Fruit fly (Drosophila melanogaster) whole organism, embryonic: ENCODE measurements around the gene CG16956.

Source experiments
- Atf6 ChIP-seq: fragments of 200-800 bp; sonication (Bioruptor generic); IDR thresholded peaks from 2 replicates; pipeline ENCODE4 v1.3.6; 2022; ENCODE audit warnings: missing biosample characterization, missing genetic modification characterization
- CG12299 ChIP-seq: fragments of 200-800 bp; sonication (Bioruptor generic); optimal IDR thresholded peaks from 2 replicates; lab custom pipeline; 2018; ENCODE audit warnings: missing biosample characterization, mild to moderate bottlenecking, missing genetic modification characterization
- CG12942 ChIP-seq: fragments of 200-800 bp; sonication (Bioruptor generic); optimal IDR thresholded peaks from 3 replicates; lab custom pipeline; 2016; ENCODE audit warnings: missing biosample characterization, missing genetic modification characterization
- CG13296 ChIP-seq: fragments of 200-800 bp; sonication (Bioruptor generic); optimal IDR thresholded peaks from 3 replicates; lab custom pipeline; 2018; ENCODE audit warnings: missing biosample characterization, mild to moderate bottlenecking, missing genetic modification characterization
- CG14014 ChIP-seq: fragments of 200-800 bp; sonication (Bioruptor generic); IDR thresholded peaks from 2 replicates; pipeline ENCODE4 v1.3.6; 2022; ENCODE audit warnings: missing biosample characterization, missing genetic modification characterization
- CG14860 ChIP-seq: fragments of 200-800 bp; sonication (Bioruptor generic); IDR thresholded peaks from 3 replicates; pipeline ENCODE4 v1.3.6; 2022; ENCODE audit warnings: missing biosample characterization, missing genetic modification characterization; ENCODE audit not compliant: partially characterized antibody
- CG15479 ChIP-seq: fragments of 200-800 bp; sonication (Bioruptor generic); optimal IDR thresholded peaks from 3 replicates; lab custom pipeline; 2019; ENCODE audit warnings: missing biosample characterization, mild to moderate bottlenecking, missing genetic modification characterization, moderate library complexity
- CG16779 ChIP-seq: fragments of 200-800 bp; sonication (Bioruptor generic); IDR thresholded peaks from 2 replicates; pipeline ENCODE4 v1.3.6; 2022; ENCODE audit warnings: missing biosample characterization, missing genetic modification characterization
- CG17568 ChIP-seq: fragments of 200-800 bp; sonication (Bioruptor generic); optimal IDR thresholded peaks from 2 replicates; lab custom pipeline; 2018; ENCODE audit warnings: missing biosample characterization, mild to moderate bottlenecking, missing genetic modification characterization, moderate library complexity
- CG3163 ChIP-seq: fragments of 200-800 bp; sonication (Bioruptor generic); optimal IDR thresholded peaks from 3 replicates; lab custom pipeline; 2016; ENCODE audit warnings: missing biosample characterization, missing genetic modification characterization
- CG32767 ChIP-seq: fragments of 200-800 bp; sonication (Bioruptor generic); IDR thresholded peaks from 2 replicates; pipeline ENCODE4 v1.3.6; 2022; ENCODE audit warnings: missing biosample characterization, missing genetic modification characterization
- CG32772 ChIP-seq: fragments of 200-800 bp; sonication (Bioruptor generic); IDR thresholded peaks from 2 replicates; pipeline ENCODE4 v1.3.6; 2022; ENCODE audit warnings: missing biosample characterization, missing genetic modification characterization
- CG33213 ChIP-seq: fragments of 200-800 bp; sonication (Bioruptor generic); optimal IDR thresholded peaks from 3 replicates; lab custom pipeline; 2016; ENCODE audit warnings: missing biosample characterization, missing genetic modification characterization
- CG34224 ChIP-seq: fragments of 200-800 bp; sonication (Bioruptor generic); IDR thresholded peaks from 3 replicates; pipeline ENCODE4 v1.3.6; 2022; ENCODE audit warnings: missing biosample characterization, missing genetic modification characterization; ENCODE audit not compliant: partially characterized antibody
- CG3847 ChIP-seq: fragments of 200-800 bp; sonication (Bioruptor generic); IDR thresholded peaks from 2 replicates; pipeline ENCODE4 v1.3.6; 2022; ENCODE audit warnings: missing biosample characterization, missing genetic modification characterization
- CG4404 ChIP-seq: fragments of 200-800 bp; sonication (Bioruptor generic); IDR thresholded peaks from 2 replicates; pipeline ENCODE4 v1.3.6; 2022; ENCODE audit warnings: missing biosample characterization, missing genetic modification characterization
- CG6175 ChIP-seq: fragments of 200-800 bp; sonication (Bioruptor generic); IDR thresholded peaks from 3 replicates; pipeline ENCODE4 v1.3.6; 2022; ENCODE audit warnings: missing biosample characterization, missing genetic modification characterization
- CG6254 ChIP-seq: fragments of 200-800 bp; sonication (Bioruptor generic); optimal IDR thresholded peaks from 3 replicates; lab custom pipeline; 2017; ENCODE audit warnings: mild to moderate bottlenecking, missing biosample characterization, missing genetic modification reagents, missing genetic modification characterization
- CG6765 ChIP-seq: fragments of 200-800 bp; sonication (Bioruptor generic); optimal IDR thresholded peaks from 3 replicates; lab custom pipeline; 2017; ENCODE audit warnings: missing biosample characterization, mild to moderate bottlenecking, missing genetic modification characterization
- CG7839 ChIP-seq: fragments of 200-800 bp; sonication (Bioruptor generic); optimal IDR thresholded peaks from 3 replicates; lab custom pipeline; 2018; ENCODE audit warnings: missing biosample characterization, mild to moderate bottlenecking, missing genetic modification characterization, moderate library complexity
- CG9932 ChIP-seq: fragments of 200-800 bp; sonication (Bioruptor generic); IDR thresholded peaks from 2 replicates; pipeline ENCODE4 v1.3.6; 2022; ENCODE audit warnings: missing biosample characterization, missing genetic modification characterization
- CkIIα-i1 ChIP-seq: fragments of 200-800 bp; sonication (Bioruptor generic); IDR thresholded peaks from 2 replicates; pipeline ENCODE4 v1.3.6; 2022; ENCODE audit warnings: missing biosample characterization, missing genetic modification characterization
- Doc2 ChIP-seq: fragments of 200-800 bp; sonication (Bioruptor generic); IDR thresholded peaks from 2 replicates; pipeline ENCODE4 v1.3.6; 2022; ENCODE audit warnings: missing biosample characterization, missing genetic modification characterization
- Drgx ChIP-seq: fragments of 200-800 bp; sonication (Bioruptor generic); IDR thresholded peaks from 2 replicates; pipeline ENCODE4 v1.3.6; 2022; ENCODE audit warnings: missing biosample characterization, missing genetic modification characterization
- Ets65A ChIP-seq: fragments of 200-800 bp; sonication (Bioruptor generic); peaks from one replicate; lab custom pipeline; 2016; ENCODE audit warnings: missing biosample characterization, missing genetic modification characterization
- Hr39 ChIP-seq: fragments of >200 bp; optimal IDR thresholded peaks from 2 replicates; lab custom pipeline; 2017
- Lhr ChIP-seq: fragments of 200-800 bp; sonication (Bioruptor generic); optimal IDR thresholded peaks from 3 replicates; lab custom pipeline; 2017; ENCODE audit warnings: mild to moderate bottlenecking, missing biosample characterization, missing genetic modification reagents, missing genetic modification characterization
- Nf-YB ChIP-seq: fragments of 200-800 bp; sonication (Bioruptor generic); optimal IDR thresholded peaks from 3 replicates; lab custom pipeline; 2019; ENCODE audit warnings: missing biosample characterization, mild to moderate bottlenecking, missing genetic modification characterization, moderate library complexity
- Nf-YC ChIP-seq: fragments of 200-800 bp; optimal IDR thresholded peaks from 3 replicates; lab custom pipeline; 2019; ENCODE audit warnings: missing biosample characterization, mild to moderate bottlenecking, missing genetic modification characterization, moderate library complexity
- Ptx1 ChIP-seq: fragments of 200-800 bp; sonication (Bioruptor generic); IDR thresholded peaks from 2 replicates; pipeline ENCODE4 v1.3.6; 2022; ENCODE audit warnings: missing biosample characterization, missing genetic modification characterization
- Trl ChIP-seq, 3 experiments: fragments of >200 bp in 2 of 3; fragments of 200-800 bp in 1 of 3; sonication (Bioruptor generic) in 1 of 3; optimal IDR thresholded peaks; 2 replicates in 1 of 3; 3 replicates in 2 of 3; lab custom pipeline; 2016 to 2017; ENCODE audit warnings: missing biosample characterization in 1 of 3, missing genetic modification characterization in 1 of 3
- ase ChIP-seq: fragments of 200-800 bp; sonication (Bioruptor generic); IDR thresholded peaks from 3 replicates; pipeline ENCODE4 v1.3.6; 2022; ENCODE audit warnings: missing biosample characterization, missing genetic modification characterization
- ash1 ChIP-seq: fragments of 200-800 bp; sonication (Bioruptor generic); optimal IDR thresholded peaks from 2 replicates; lab custom pipeline; 2018; ENCODE audit warnings: missing biosample characterization, mild to moderate bottlenecking, missing genetic modification characterization
- bab2 ChIP-seq: fragments of 200-800 bp; sonication (Bioruptor generic); optimal IDR thresholded peaks from 2 replicates; lab custom pipeline; 2016; ENCODE audit warnings: missing biosample characterization, missing genetic modification characterization
- bsh ChIP-seq, 2 experiments: fragments of 200-800 bp; sonication (Bioruptor generic); optimal IDR thresholded peaks; 2 replicates each; lab custom pipeline; 2017 to 2018; ENCODE audit warnings: mild to moderate bottlenecking in 2 of 2, missing biosample characterization in 2 of 2, missing genetic modification characterization in 2 of 2, moderate library complexity in 1 of 2
- chn ChIP-seq: fragments of 200-800 bp; sonication (Bioruptor generic); optimal IDR thresholded peaks from 2 replicates; lab custom pipeline; 2016; ENCODE audit warnings: missing biosample characterization, missing genetic modification characterization
- danr ChIP-seq: fragments of 200-800 bp; sonication (Bioruptor generic); IDR thresholded peaks from 2 replicates; pipeline ENCODE4 v1.3.6; 2022; ENCODE audit warnings: missing biosample characterization, missing genetic modification characterization
- gcm2 ChIP-seq: fragments of 200-800 bp; sonication (Bioruptor generic); optimal IDR thresholded peaks from 2 replicates; lab custom pipeline; 2016; ENCODE audit warnings: missing biosample characterization, missing genetic modification characterization
- grau ChIP-seq: fragments of 200-800 bp; optimal IDR thresholded peaks from 3 replicates; lab custom pipeline; 2019; ENCODE audit warnings: missing biosample characterization, mild to moderate bottlenecking, missing genetic modification characterization, moderate library complexity
- ham ChIP-seq: fragments of 200-800 bp; sonication (Bioruptor generic); IDR thresholded peaks from 2 replicates; pipeline ENCODE4 v1.3.6; 2022; ENCODE audit warnings: missing biosample characterization, missing genetic modification characterization
- hkb ChIP-seq, 2 experiments: fragments of 200-800 bp in 1 of 2; fragments of >200 bp in 1 of 2; sonication (Bioruptor generic) in 1 of 2; IDR thresholded peaks in 1 of 2; optimal IDR thresholded peaks in 1 of 2; 2 replicates each; pipeline versions ENCODE4 v1.3.6 to Lab custom; 2017 to 2022; ENCODE audit warnings: missing biosample characterization in 1 of 2, missing genetic modification characterization in 1 of 2
- ken ChIP-seq: fragments of 200-800 bp; sonication (Bioruptor generic); IDR thresholded peaks from 3 replicates; pipeline ENCODE4 v1.3.6; 2022; ENCODE audit warnings: missing biosample characterization, missing genetic modification characterization
- klu ChIP-seq: fragments of 200-800 bp; sonication (Bioruptor generic); IDR thresholded peaks from 2 replicates; pipeline ENCODE4 v1.3.6; 2022; ENCODE audit warnings: missing biosample characterization, missing genetic modification characterization
- mam ChIP-seq: fragments of 200-800 bp; sonication (Bioruptor generic); optimal IDR thresholded peaks from 3 replicates; lab custom pipeline; 2016; ENCODE audit warnings: missing biosample characterization, missing genetic modification characterization
- nerfin-1 ChIP-seq: fragments of 200-800 bp; sonication (Bioruptor generic); optimal IDR thresholded peaks from 3 replicates; lab custom pipeline; 2019; ENCODE audit warnings: missing biosample characterization, mild to moderate bottlenecking, missing genetic modification characterization, moderate library complexity
- nmo ChIP-seq: fragments of 200-800 bp; sonication (Bioruptor generic); optimal IDR thresholded peaks from 2 replicates; lab custom pipeline; 2018; ENCODE audit warnings: missing biosample characterization, mild to moderate bottlenecking, missing genetic modification characterization, moderate library complexity
- pnt ChIP-seq: fragments of 200-800 bp; sonication (Bioruptor generic); optimal IDR thresholded peaks from 3 replicates; lab custom pipeline; 2016; ENCODE audit warnings: missing biosample characterization, missing genetic modification characterization
- prd ChIP-seq, 3 experiments: fragments of >200 bp in 2 of 3; fragments of 200-800 bp in 1 of 3; sonication (Bioruptor generic) in 1 of 3; optimal IDR thresholded peaks in 2 of 3; IDR thresholded peaks in 1 of 3; 2 replicates in 2 of 3; 3 replicates in 1 of 3; pipeline versions ENCODE4 v1.3.6 to Lab custom; 2017 to 2022; ENCODE audit warnings: missing biosample characterization in 1 of 3, missing genetic modification characterization in 1 of 3
- twi ChIP-seq: fragments of 200-800 bp; optimal IDR thresholded peaks from 2 replicates; lab custom pipeline; 2019; ENCODE audit warnings: missing biosample characterization, mild to moderate bottlenecking, missing genetic modification characterization, moderate library complexity

The CG16956 gene

DNA sequence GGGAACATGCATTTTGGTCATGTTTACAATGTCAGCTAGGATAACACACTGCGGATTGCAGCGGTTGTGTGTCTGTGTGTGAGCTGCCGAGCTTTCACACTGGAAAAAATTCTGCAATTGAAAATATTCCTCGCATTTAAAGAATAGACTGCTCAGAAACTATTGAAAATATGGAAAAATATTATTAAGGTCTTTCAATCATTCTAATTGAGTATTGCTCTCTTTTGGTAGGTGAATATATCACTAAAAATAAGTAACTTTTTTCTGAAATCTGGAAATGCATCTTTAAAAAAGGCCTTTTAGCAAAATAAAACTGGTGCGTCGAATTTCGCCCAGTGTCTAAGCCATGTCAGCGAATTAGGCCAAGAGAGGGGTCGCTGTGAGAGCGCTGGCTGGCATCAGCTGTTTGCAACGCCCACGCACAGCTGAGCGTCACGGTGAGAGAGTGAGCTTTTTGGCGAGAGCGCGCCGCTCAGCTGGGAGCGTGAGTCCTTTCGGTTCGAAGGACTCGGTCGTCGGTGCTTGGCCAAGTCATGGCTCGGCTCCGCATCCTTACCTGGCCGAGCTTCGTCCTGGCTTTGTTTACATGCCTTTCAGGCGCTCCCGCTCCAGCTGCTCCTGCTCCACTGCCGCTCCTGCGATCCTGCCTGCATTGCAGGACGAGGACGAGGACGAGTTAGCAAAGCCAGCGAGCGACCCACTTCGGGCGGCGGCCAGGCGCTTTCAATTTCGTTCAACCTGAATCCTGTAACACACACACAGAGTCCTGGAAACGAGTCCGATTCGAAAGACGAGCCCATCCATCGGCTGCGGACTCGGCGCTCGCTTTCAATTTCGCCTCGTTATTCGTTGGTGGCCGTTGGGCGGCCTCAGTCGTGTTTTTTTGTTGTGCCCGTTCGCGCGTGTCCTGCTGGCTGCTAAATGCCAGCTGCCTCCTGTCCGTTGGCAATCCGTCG lies 46.8 kb upstream of the CG16956 start, which contains the start of gene CG46308 (continued):
- TF ChIP-seq CG7839 (tag; lab: Kevin White, UChicago) (peak; percentile 57), CG32772 (GFP tag; lab: Robert Waterston, UW) (no peak), chn (GFP tag; lab: Kevin White, UChicago) (no peak), CG33213 (no peak), ken (GFP tag; lab: Robert Waterston, UW) (no peak), nmo (GFP tag; lab: Kevin White, UChicago) (no peak), Ptx1 (GFP tag; lab: Robert Waterston, UW) (no peak), bsh (GFP tag; optimal IDR thresholded peaks at IDR 0.05; lab: Kevin White, UChicago) (no peak), CG17568 (GFP tag; lab: Kevin White, UChicago) (no peak), Atf6 (GFP tag; lab: Robert Waterston, UW) (no peak), Lhr (GFP tag; lab: Kevin White, UChicago) (no peak), grau (tag; lab: Kevin White, UChicago) (no peak), CG14860 (GFP tag; lab: Robert Waterston, UW) (no peak), bab2 (GFP tag; lab: Kevin White, UChicago) (peak; percentile 2), CG34224 (GFP tag; lab: Robert Waterston, UW) (no peak), Nf-YC (tag; lab: Kevin White, UChicago) (no peak), hkb (optimal IDR thresholded peaks at IDR 0.05; lab: Kevin White, UChicago) (no peak), hkb (GFP tag; IDR thresholded peaks at IDR 0.05; lab: Robert Waterston, UW) (no peak), klu (GFP tag; lab: Robert Waterston, UW) (no peak), Doc2 (GFP tag; lab: Robert Waterston, UW) (no peak), twi (no peak), Drgx (no peak), ash1 (GFP tag; lab: Kevin White, UChicago) (no peak), Hr39 (no peak), gcm2 (GFP tag; lab: Kevin White, UChicago) (no peak), CG12942 (GFP tag; lab: Kevin White, UChicago) (no peak), CG6254 (GFP tag; lab: Kevin White, UChicago) (no peak), Ets65A (GFP tag; lab: Kevin White, UChicago) (peak; percentile 68), CG16779 (GFP tag; lab: Robert Waterston, UW) (no peak), ham (GFP tag; lab: Robert Waterston, UW) (no peak), CG14014 (no peak), mam (GFP tag; lab: Kevin White, UChicago) (peak; percentile 23), CG12299 (tag; lab: Kevin White, UChicago) (no peak), nerfin-1 (tag; lab: Kevin White, UChicago) (no peak), CG13296 (peak; percentile 43), CG15479 (GFP tag; lab: Kevin White, UChicago) (no peak), pnt (GFP tag; lab: Kevin White, UChicago) (peak; percentile 11), danr (GFP tag; lab: Robert Waterston, UW) (no peak), CG32767 (GFP tag; lab: Robert Waterston, UW) (no peak), prd (optimal IDR thresholded peaks at IDR 0.05; lab: Kevin White, UChicago) (no peak), prd (GFP tag; IDR thresholded peaks at IDR 0.05; lab: Robert Waterston, UW) (peak; percentile 45; the same call in 2 of the 3 replicates), ase (GFP tag; lab: Robert Waterston, UW) (no peak), CG3847 (GFP tag; lab: Robert Waterston, UW) (no peak), CG9932 (GFP tag; lab: Robert Waterston, UW) (peak; percentile 29; the same call in 1 of the 2 replicates), CG3163 (no peak), CkIIα-i1 (GFP tag; lab: Robert Waterston, UW) (no peak), CG4404 (GFP tag; lab: Robert Waterston, UW) (no peak), CG6175 (GFP tag; lab: Robert Waterston, UW) (no peak), CG6765 (GFP tag; lab: Kevin White, UChicago) (no peak), Trl (optimal IDR thresholded peaks at IDR 0.05; lab: Kevin White, UChicago) (peak in 1 of 2 experiments; percentile 33), Trl (GFP tag; optimal IDR thresholded peaks at IDR 0.05; lab: Kevin White, UChicago) (peak; percentile 16), Nf-YB (GFP tag; lab: Kevin White, UChicago) (no peak)
